Fruit fly (Drosophila melanogaster) whole organism, embryonic: ENCODE data around the gene Pdxk.

ENCODE experiments used
- Awh ChIP-seq: fragments of 200-800 bp; sonication (Bioruptor generic); IDR thresholded peaks from 2 replicates; pipeline ENCODE4, ENCODE4 v1.3.6; 2022; ENCODE audit warnings: missing biosample characterization, missing genetic modification characterization
- CG10366 ChIP-seq: fragments of 200-800 bp; sonication (Bioruptor generic); IDR thresholded peaks from 2 replicates; pipeline ENCODE4 v1.3.6; 2022; ENCODE audit warnings: missing biosample characterization, missing genetic modification characterization
- CG10565 ChIP-seq: fragments of 200-800 bp; sonication (Bioruptor generic); optimal IDR thresholded peaks from 3 replicates; lab custom pipeline; 2016; ENCODE audit warnings: missing biosample characterization, mild to moderate bottlenecking, missing genetic modification characterization
- CG11093 ChIP-seq: fragments of 200-800 bp; sonication (Bioruptor generic); IDR thresholded peaks from 3 replicates; pipeline ENCODE4 v1.3.6; 2022; ENCODE audit warnings: missing biosample characterization, missing genetic modification characterization
- CG12104 ChIP-seq: fragments of 200-800 bp; sonication (Bioruptor generic); optimal IDR thresholded peaks from 3 replicates; lab custom pipeline; 2016; ENCODE audit warnings: missing biosample characterization, missing genetic modification characterization
- CG12391 ChIP-seq: fragments of 200-800 bp; sonication (Bioruptor generic); optimal IDR thresholded peaks from 3 replicates; lab custom pipeline; 2018; ENCODE audit warnings: missing biosample characterization, mild to moderate bottlenecking, missing genetic modification characterization, moderate library complexity
- CG12659 ChIP-seq: fragments of 200-800 bp; sonication (Bioruptor generic); optimal IDR thresholded peaks from 3 replicates; lab custom pipeline; 2017; ENCODE audit warnings: mild to moderate bottlenecking, missing biosample characterization, missing genetic modification reagents, missing genetic modification characterization
- CG13624 ChIP-seq: fragments of 200-800 bp; sonication (Bioruptor generic); optimal IDR thresholded peaks from 2 replicates; lab custom pipeline; 2016; ENCODE audit warnings: missing biosample characterization, missing genetic modification characterization
- CG14667 ChIP-seq: fragments of 200-800 bp; sonication (Bioruptor generic); IDR thresholded peaks from 2 replicates; pipeline ENCODE4 v1.3.6; 2022; ENCODE audit warnings: missing biosample characterization, missing genetic modification characterization
- CG14965 ChIP-seq: fragments of 200-800 bp; sonication (Bioruptor generic); optimal IDR thresholded peaks from 2 replicates; lab custom pipeline; 2016; ENCODE audit warnings: missing biosample characterization, missing genetic modification characterization, borderline replicate concordance
- CG17829 ChIP-seq: fragments of 200-800 bp; optimal IDR thresholded peaks from 2 replicates; lab custom pipeline; 2019; ENCODE audit warnings: missing biosample characterization, mild to moderate bottlenecking, missing genetic modification characterization, moderate library complexity
- CG18011 ChIP-seq: fragments of 200-800 bp; sonication (Bioruptor generic); optimal IDR thresholded peaks from 2 replicates; lab custom pipeline; 2017; ENCODE audit warnings: missing biosample characterization, missing genetic modification characterization, mild to moderate bottlenecking, moderate library complexity, missing genotype
- CG32532 ChIP-seq: fragments of 200-800 bp; sonication (Bioruptor generic); IDR thresholded peaks from 2 replicates; pipeline ENCODE4 v1.3.6; 2022; ENCODE audit warnings: missing biosample characterization, missing genetic modification characterization
- CG33557 ChIP-seq: fragments of 200-800 bp; sonication (Bioruptor generic); optimal IDR thresholded peaks from 2 replicates; lab custom pipeline; 2019; ENCODE audit warnings: missing biosample characterization, mild to moderate bottlenecking, missing genetic modification characterization, moderate library complexity
- CG34224 ChIP-seq: fragments of 200-800 bp; sonication (Bioruptor generic); IDR thresholded peaks from 3 replicates; pipeline ENCODE4 v1.3.6; 2022; ENCODE audit warnings: missing biosample characterization, missing genetic modification characterization; ENCODE audit not compliant: partially characterized antibody
- CG34376 ChIP-seq: fragments of 200-800 bp; sonication (Bioruptor generic); optimal IDR thresholded peaks from 2 replicates; lab custom pipeline; 2018; ENCODE audit warnings: missing biosample characterization, mild to moderate bottlenecking, missing genetic modification characterization
- CG4820 ChIP-seq: fragments of 200-800 bp; sonication (Bioruptor generic); optimal IDR thresholded peaks from 3 replicates; lab custom pipeline; 2016; ENCODE audit warnings: missing biosample characterization, missing genetic modification characterization
- CG5953 ChIP-seq: fragments of 200-800 bp; sonication (Bioruptor generic); IDR thresholded peaks from 2 replicates; pipeline ENCODE4 v1.3.6; 2022; ENCODE audit warnings: missing biosample characterization, missing genetic modification characterization
- CG6254 ChIP-seq: fragments of 200-800 bp; sonication (Bioruptor generic); optimal IDR thresholded peaks from 3 replicates; lab custom pipeline; 2017; ENCODE audit warnings: mild to moderate bottlenecking, missing biosample characterization, missing genetic modification reagents, missing genetic modification characterization
- CG6683 ChIP-seq: fragments of 200-800 bp; sonication (Bioruptor generic); optimal IDR thresholded peaks from 2 replicates; lab custom pipeline; 2017; ENCODE audit warnings: missing biosample characterization, mild to moderate bottlenecking, missing genetic modification characterization, missing genetic modification reagents
- CG7271 ChIP-seq: fragments of 200-800 bp; sonication (Bioruptor generic); optimal IDR thresholded peaks from 2 replicates; lab custom pipeline; 2018; ENCODE audit warnings: missing biosample characterization, mild to moderate bottlenecking, missing genetic modification characterization, moderate library complexity
- CG8944 ChIP-seq: fragments of 200-800 bp; sonication (Bioruptor generic); optimal IDR thresholded peaks from 3 replicates; lab custom pipeline; 2016; ENCODE audit warnings: missing biosample characterization, missing genetic modification characterization
- Gsc ChIP-seq: fragments of 200-800 bp; sonication (Bioruptor generic); IDR thresholded peaks from 2 replicates; pipeline ENCODE4 v1.3.6; 2022; ENCODE audit warnings: missing biosample characterization, missing genetic modification characterization
- Hand ChIP-seq: fragments of 200-800 bp; sonication (Bioruptor generic); optimal IDR thresholded peaks from 2 replicates; lab custom pipeline; 2017; ENCODE audit warnings: mild to moderate bottlenecking, missing biosample characterization, missing genetic modification reagents, missing genetic modification characterization
- NK7.1 ChIP-seq: fragments of 200-800 bp; sonication (Bioruptor generic); optimal IDR thresholded peaks from 3 replicates; lab custom pipeline; 2016; ENCODE audit warnings: missing biosample characterization, missing genetic modification characterization
- Nf-YB ChIP-seq: fragments of 200-800 bp; sonication (Bioruptor generic); optimal IDR thresholded peaks from 3 replicates; lab custom pipeline; 2019; ENCODE audit warnings: missing biosample characterization, mild to moderate bottlenecking, missing genetic modification characterization, moderate library complexity
- Xrp1 ChIP-seq: fragments of 200-800 bp; sonication (Bioruptor generic); IDR thresholded peaks from 2 replicates; pipeline ENCODE4 v1.3.6; 2022; ENCODE audit warnings: missing biosample characterization, missing genetic modification characterization
- ato ChIP-seq: fragments of 200-800 bp; sonication (Bioruptor generic); IDR thresholded peaks from 2 replicates; pipeline ENCODE4 v1.3.6; 2022; ENCODE audit warnings: missing biosample characterization, missing genetic modification characterization; ENCODE audit not compliant: partially characterized antibody
- bbx ChIP-seq: fragments of 200-800 bp; sonication (Bioruptor generic); IDR thresholded peaks from 2 replicates; pipeline ENCODE4 v1.3.6; 2022; ENCODE audit warnings: missing biosample characterization, missing genetic modification characterization; ENCODE audit not compliant: partially characterized antibody
- bowl ChIP-seq: fragments of 200-800 bp; sonication (Bioruptor generic); IDR thresholded peaks from 2 replicates; pipeline ENCODE4 v1.3.6; 2022; ENCODE audit warnings: missing biosample characterization, missing genetic modification characterization
- chn ChIP-seq: fragments of 200-800 bp; sonication (Bioruptor generic); optimal IDR thresholded peaks from 2 replicates; lab custom pipeline; 2016; ENCODE audit warnings: missing biosample characterization, missing genetic modification characterization
- disco-r ChIP-seq: fragments of 200-800 bp; sonication (Bioruptor generic); optimal IDR thresholded peaks from 2 replicates; lab custom pipeline; 2016; ENCODE audit warnings: missing biosample characterization, missing genetic modification characterization
- dpn ChIP-seq, 2 experiments: fragments of 200-800 bp; sonication (Bioruptor generic); optimal IDR thresholded peaks; 3 replicates each; lab custom pipeline; 2016; ENCODE audit warnings: missing biosample characterization in 2 of 2, missing genetic modification characterization in 2 of 2
- emc ChIP-seq: fragments of 200-800 bp; sonication (Bioruptor generic); optimal IDR thresholded peaks from 2 replicates; lab custom pipeline; 2016; ENCODE audit warnings: missing biosample characterization, missing genetic modification characterization
- fd102C ChIP-seq: fragments of 200-800 bp; sonication (Bioruptor generic); optimal IDR thresholded peaks from 2 replicates; lab custom pipeline; 2018; ENCODE audit warnings: missing biosample characterization, mild to moderate bottlenecking, missing genetic modification characterization, moderate library complexity
- fd96Cb ChIP-seq: fragments of 200-800 bp; sonication (Bioruptor generic); optimal IDR thresholded peaks from 2 replicates; lab custom pipeline; 2018; ENCODE audit warnings: missing biosample characterization, mild to moderate bottlenecking, missing genetic modification characterization, moderate library complexity
- grau ChIP-seq: fragments of 200-800 bp; optimal IDR thresholded peaks from 3 replicates; lab custom pipeline; 2019; ENCODE audit warnings: missing biosample characterization, mild to moderate bottlenecking, missing genetic modification characterization, moderate library complexity
- gsb ChIP-seq: fragments of 200-800 bp; sonication (Bioruptor generic); IDR thresholded peaks from 2 replicates; pipeline ENCODE4 v1.3.6; 2022; ENCODE audit warnings: missing biosample characterization, missing genetic modification characterization
- ham ChIP-seq: fragments of 200-800 bp; sonication (Bioruptor generic); IDR thresholded peaks from 2 replicates; pipeline ENCODE4 v1.3.6; 2022; ENCODE audit warnings: missing biosample characterization, missing genetic modification characterization
- insv ChIP-seq, 2 experiments: fragments of 200-800 bp; sonication (Bioruptor generic); optimal IDR thresholded peaks; 3 replicates each; lab custom pipeline; 2016 to 2018; ENCODE audit warnings: missing biosample characterization in 2 of 2, missing genetic modification characterization in 2 of 2
- kay ChIP-seq: fragments of 200-800 bp; sonication (Bioruptor generic); optimal IDR thresholded peaks from 2 replicates; lab custom pipeline; 2016; ENCODE audit warnings: missing biosample characterization, missing genetic modification characterization
- lab ChIP-seq: fragments of 200-800 bp; sonication (Bioruptor generic); optimal IDR thresholded peaks from 3 replicates; lab custom pipeline; 2017; ENCODE audit warnings: missing biosample characterization, missing genetic modification characterization, mild to moderate bottlenecking, moderate library complexity, missing genetic modification reagents
- pzg ChIP-seq: fragments of 200-800 bp; sonication (Bioruptor generic); optimal IDR thresholded peaks from 3 replicates; lab custom pipeline; 2018; ENCODE audit warnings: missing biosample characterization, mild to moderate bottlenecking, missing genetic modification characterization, moderate library complexity
- scrt ChIP-seq: fragments of 200-800 bp; sonication (Bioruptor generic); optimal IDR thresholded peaks from 2 replicates; lab custom pipeline; 2018; ENCODE audit warnings: missing biosample characterization, mild to moderate bottlenecking, missing genetic modification characterization, moderate library complexity
- sens ChIP-seq: fragments of 200-800 bp; sonication (Bioruptor generic); peaks from one replicate; lab custom pipeline; 2016; ENCODE audit warnings: missing biosample characterization, missing genetic modification characterization
- sens-2 ChIP-seq: fragments of 200-800 bp; sonication (Bioruptor generic); IDR thresholded peaks from 2 replicates; pipeline ENCODE4 v1.3.6; 2022; ENCODE audit warnings: missing biosample characterization, missing genetic modification characterization
- tna ChIP-seq: fragments of 200-800 bp; sonication (Bioruptor generic); IDR thresholded peaks from 2 replicates; pipeline ENCODE4 v1.3.6; 2022; ENCODE audit warnings: missing biosample characterization, missing genetic modification characterization; ENCODE audit not compliant: partially characterized antibody
- vnd ChIP-seq: fragments of 200-800 bp; sonication (Bioruptor generic); IDR thresholded peaks from 3 replicates; pipeline ENCODE4 v1.3.6; 2022; ENCODE audit warnings: missing biosample characterization, missing genetic modification characterization; ENCODE audit not compliant: partially characterized antibody
- wek ChIP-seq: fragments of 200-800 bp; sonication (Bioruptor generic); optimal IDR thresholded peaks from 3 replicates; lab custom pipeline; 2018; ENCODE audit warnings: missing biosample characterization, mild to moderate bottlenecking, missing genetic modification characterization, moderate library complexity
- zf30C ChIP-seq: fragments of 200-800 bp; sonication (Bioruptor generic); optimal IDR thresholded peaks from 3 replicates; lab custom pipeline; 2018; ENCODE audit warnings: missing biosample characterization, mild to moderate bottlenecking, missing genetic modification characterization

The Pdxk gene

DNA sequence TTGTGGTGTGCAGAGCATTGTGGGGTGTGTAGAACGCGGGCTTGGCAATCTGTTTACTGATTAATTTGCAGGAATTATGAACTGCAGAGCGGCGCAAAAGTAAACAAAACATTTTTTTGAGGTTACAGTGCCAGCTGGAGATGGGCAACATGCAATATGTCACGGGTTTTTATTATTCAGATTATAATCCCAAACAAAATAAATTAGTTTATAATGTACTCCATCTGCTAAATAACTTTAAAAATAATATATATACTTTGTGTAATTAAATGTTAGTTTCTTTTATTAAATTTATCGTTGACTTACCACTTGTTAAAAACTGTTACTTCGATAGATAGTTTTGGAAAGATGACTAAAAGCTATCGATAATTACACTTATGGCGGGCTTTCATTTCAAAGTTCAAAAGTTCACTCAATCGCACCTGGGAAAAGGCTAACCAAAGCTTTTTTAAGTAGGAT is 10.8 kb downstream of the Pdxk start, which contains the start of gene Fdx1 (continued):
- TF ChIP-seq tna = no peak
- peak; percentile 20 for TF ChIP-seq CG33557 (GFP tag; lab: Kevin White, UChicago)
- TF ChIP-seq zf30C = no peak
- no peak for TF ChIP-seq scrt (GFP tag; lab: Kevin White, UChicago)
- TF ChIP-seq NK7.1 (GFP tag; lab: Kevin White, UChicago) = no peak
- no peak for TF ChIP-seq fd102C (GFP tag; lab: Kevin White, UChicago)
- TF ChIP-seq Nf-YB (GFP tag; lab: Kevin White, UChicago) = no peak
- TF ChIP-seq CG18011 (GFP tag; lab: Kevin White, UChicago) = no peak
- no peak for TF ChIP-seq kay
- no peak for TF ChIP-seq Gsc (GFP tag; lab: Robert Waterston, UW)
- no peak for TF ChIP-seq CG12104 (GFP tag; lab: Kevin White, UChicago)
- TF ChIP-seq CG34376 (GFP tag; lab: Kevin White, UChicago) = peak; percentile 10
- no peak for TF ChIP-seq sens-2 (GFP tag; lab: Robert Waterston, UW)
- TF ChIP-seq CG14965 (GFP tag; lab: Kevin White, UChicago) = no peak
- TF ChIP-seq Xrp1 (GFP tag; lab: Robert Waterston, UW) = peak; percentile 59; the same call in 1 of the 2 replicates
- TF ChIP-seq CG10565 (GFP tag; lab: Kevin White, UChicago) = no peak
- TF ChIP-seq CG4820 (GFP tag; lab: Kevin White, UChicago) = peak; percentile 34
- no peak for TF ChIP-seq CG14667 (GFP tag; lab: Robert Waterston, UW)
- TF ChIP-seq CG6683 (GFP tag; lab: Kevin White, UChicago) = no peak
- TF ChIP-seq Hand (GFP tag; lab: Kevin White, UChicago) = no peak
- TF ChIP-seq CG32532 (GFP tag; lab: Robert Waterston, UW) = peak; percentile 15; the same call in 1 of the 2 replicates
- peak; percentile 65 for TF ChIP-seq CG12391 (tag; lab: Kevin White, UChicago)
- TF ChIP-seq lab (GFP tag; lab: Kevin White, UChicago) = no peak
- peak; percentile 75 for TF ChIP-seq sens (GFP tag; lab: Kevin White, UChicago)
- TF ChIP-seq wek (GFP tag; lab: Kevin White, UChicago) = no peak
- no peak for TF ChIP-seq Awh
- TF ChIP-seq CG13624 (GFP tag; lab: Kevin White, UChicago) = peak; percentile 8
- no peak for TF ChIP-seq gsb
- peak; percentile 27 for TF ChIP-seq CG12659 (GFP tag; lab: Kevin White, UChicago)
- 0 out of 3 replicates have a peak, but pooled peaks have one; percentile 8 for TF ChIP-seq vnd (GFP tag; lab: Robert Waterston, UW)
- no peak for TF ChIP-seq bowl (GFP tag; lab: Robert Waterston, UW)
- TF ChIP-seq bbx = peak; percentile 48; the same call in 1 of the 2 replicates
- peak; percentile 45 for TF ChIP-seq pzg (GFP tag; lab: Kevin White, UChicago)
- no peak for TF ChIP-seq CG10366 (GFP tag; lab: Robert Waterston, UW)
- no peak for TF ChIP-seq CG11093
- TF ChIP-seq CG8944 (GFP tag; lab: Kevin White, UChicago) = no peak
- TF ChIP-seq ato = no peak
- peak; percentile 21 for TF ChIP-seq CG17829 (tag; lab: Kevin White, UChicago)
- TF ChIP-seq dpn (GFP tag; optimal IDR thresholded peaks at IDR 0.05; lab: Kevin White, UChicago) = peak in 1 of 2 experiments; percentile 59
- no peak for TF ChIP-seq CG6254
- TF ChIP-seq CG7271 (tag; lab: Kevin White, UChicago) = no peak
- no peak for TF ChIP-seq disco-r (GFP tag; lab: Kevin White, UChicago)
- TF ChIP-seq fd96Cb = no peak
- TF ChIP-seq CG34224 = peak; percentile 47; the same call in 2 of the 3 replicates
- TF ChIP-seq ham (GFP tag; lab: Robert Waterston, UW) = no peak
- no peak for TF ChIP-seq chn (GFP tag; lab: Kevin White, UChicago)
- TF ChIP-seq emc (GFP tag; lab: Kevin White, UChicago) = no peak
- no peak for TF ChIP-seq CG5953 (GFP tag; lab: Robert Waterston, UW)
- no peak for TF ChIP-seq insv (GFP tag; optimal IDR thresholded peaks at IDR 0.05; lab: Kevin White, UChicago)
- TF ChIP-seq grau (tag; lab: Kevin White, UChicago) = peak; percentile 50
